Fruit fly (Drosophila melanogaster): ENCODE results near the gene CG45067.

Gene CG45067

DNA sequence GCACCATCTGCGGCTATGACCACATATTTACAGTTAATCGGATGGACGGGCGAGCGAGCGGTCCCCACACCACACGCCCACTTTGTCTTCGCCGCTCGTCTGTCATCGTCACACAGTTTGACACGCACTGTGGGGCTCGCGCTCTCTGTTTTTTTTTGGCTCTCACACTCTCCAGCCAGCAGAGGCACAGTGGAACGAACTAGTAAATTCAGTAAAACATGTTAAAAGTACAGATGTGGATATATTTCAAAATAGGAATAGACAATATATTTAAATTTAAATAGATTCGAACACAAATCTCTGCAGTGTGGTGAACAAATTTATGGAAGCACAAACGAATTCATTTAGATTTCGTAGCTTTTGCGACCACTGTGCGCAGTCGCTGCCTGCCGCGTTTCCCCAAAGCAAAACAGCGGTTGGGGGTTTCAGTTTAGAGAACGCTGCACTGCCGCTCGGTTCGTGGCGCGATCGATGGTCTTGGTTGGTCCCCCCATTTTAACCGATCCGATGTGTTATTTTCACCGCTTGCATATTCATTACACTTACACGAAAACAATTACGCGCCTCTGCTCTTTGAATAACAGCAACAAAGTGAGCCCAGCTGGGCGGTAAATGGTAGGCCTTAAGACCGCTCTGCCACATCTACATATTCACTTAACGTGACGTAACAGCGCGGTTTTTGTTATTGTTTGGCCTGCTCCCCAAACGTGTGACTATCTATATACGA, 33.0 kb downstream of the CG45067 start (continued):
- TF ChIP-seq CG17359 (tag; optimal IDR thresholded peaks at IDR 0.05) (peak; percentile 99), Fer2 (tag; optimal IDR thresholded peaks at IDR 0.05) (peak; percentile 95), CG8089 (GFP tag; optimal IDR thresholded peaks at IDR 0.05) (peak; percentile 92), Hmr (GFP tag; optimal IDR thresholded peaks at IDR 0.05) (peak; percentile 99), dmrt99B (tag; optimal IDR thresholded peaks at IDR 0.05) (peak; percentile 98), Sry-δ (GFP tag; optimal IDR thresholded peaks at IDR 0.05) (peak; percentile 57), esg (GFP tag; conservative IDR thresholded peaks at IDR 0.05) (peak; percentile 98), CG32767 (GFP tag; IDR thresholded peaks at IDR 0.05) (peak; percentile 99), sisA (GFP tag; IDR thresholded peaks at IDR 0.05) (peak; percentile 98), CG10431 (GFP tag; optimal IDR thresholded peaks at IDR 0.05) (peak; percentile 95), nom (GFP tag; optimal IDR thresholded peaks at IDR 0.05) (peak; percentile 95), CG11085 (GFP tag; IDR thresholded peaks at IDR 0.05) (peak; percentile 96), crp (GFP tag; optimal IDR thresholded peaks at IDR 0.05) (peak in 1 of 2 experiments; percentile 73), CG15514 (GFP tag; optimal IDR thresholded peaks at IDR 0.05) (peak; percentile 95), CG7357 (GFP tag; IDR thresholded peaks at IDR 0.05) (peak; percentile 94), Pdp1 (GFP tag; optimal IDR thresholded peaks at IDR 0.05) (peak; percentile 84 to 98), CG7271 (tag; optimal IDR thresholded peaks at IDR 0.05) (peak; percentile 84), Hr3 (GFP tag; optimal IDR thresholded peaks at IDR 0.05) (peak; percentile 98), CG1233 (GFP tag; optimal IDR thresholded peaks at IDR 0.05) (peak; percentile 97), Ssrp (tag; optimal IDR thresholded peaks at IDR 0.05) (peak; percentile 97), HHEX (GFP tag; optimal IDR thresholded peaks at IDR 0.05) (peak; percentile 99), cwo (GFP tag; optimal IDR thresholded peaks at IDR 0.05) (peak; percentile 98), CG4730 (GFP tag; IDR thresholded peaks at IDR 0.05) (peak; percentile 97), ato (GFP tag; IDR thresholded peaks at IDR 0.05; ENCODE audit: partially characterized antibody) (no peak), CG9876 (GFP tag; optimal IDR thresholded peaks at IDR 0.05) (peak; percentile 82), fd102C (GFP tag; optimal IDR thresholded peaks at IDR 0.05) (peak; percentile 66), CG31388 (GFP tag; optimal IDR thresholded peaks at IDR 0.05) (peak; percentile 95), pita (GFP tag; optimal IDR thresholded peaks at IDR 0.05) (no peak), NK7.1 (GFP tag; optimal IDR thresholded peaks at IDR 0.05) (peak; percentile 94), seq (GFP tag; IDR thresholded peaks at IDR 0.05) (peak; percentile 99), dm (GFP tag; optimal IDR thresholded peaks at IDR 0.05) (peak; percentile 90), CG3407 (GFP tag; optimal IDR thresholded peaks at IDR 0.05) (peak; percentile 97), wdn (GFP tag; IDR thresholded peaks at IDR 0.05) (peak; percentile 98), ab (GFP tag; optimal IDR thresholded peaks at IDR 0.05) (peak; percentile 86), CG13287 (GFP tag; IDR thresholded peaks at IDR 0.05; ENCODE audit: partially characterized antibody) (peak; percentile 85), CG16779 (GFP tag; IDR thresholded peaks at IDR 0.05) (peak; percentile 97), Meics (GFP tag; optimal IDR thresholded peaks at IDR 0.05) (peak; percentile 99), row (GFP tag; IDR thresholded peaks at IDR 0.05) (peak; percentile 100), NfI (GFP tag; optimal IDR thresholded peaks at IDR 0.05) (peak; percentile 99), lab (GFP tag; optimal IDR thresholded peaks at IDR 0.05) (peak; percentile 100), oc (tag; optimal IDR thresholded peaks at IDR 0.05) (peak; percentile 99), insv (GFP tag; optimal IDR thresholded peaks at IDR 0.05) (peak; percentile 64 to 80), Vsx1 (GFP tag; optimal IDR thresholded peaks at IDR 0.05) (peak; percentile 96), chn (GFP tag; optimal IDR thresholded peaks at IDR 0.05) (peak; percentile 98), sr (GFP tag; IDR thresholded peaks at IDR 0.05) (peak; percentile 97), CG2129 (GFP tag; IDR thresholded peaks at IDR 0.05; ENCODE audit: partially characterized antibody) (no peak), cato (GFP tag; optimal IDR thresholded peaks at IDR 0.05; ENCODE audit: borderline replicate concordance) (peak; percentile 97), Scr (GFP tag; IDR thresholded peaks at IDR 0.05; ENCODE audit: partially characterized antibody) (peak; percentile 68)

Measured in whole organism, embryonic.